Fruit fly (Drosophila melanogaster): ENCODE results near the gene Polr1H.

- TF ChIP-seq EcR (GFP tag; optimal IDR thresholded peaks at IDR 0.05) (no peak), usp (GFP tag; optimal IDR thresholded peaks at IDR 0.05) (no peak), Dll (optimal IDR thresholded peaks at IDR 0.05) (no peak), CG8478 (optimal IDR thresholded peaks at IDR 0.05) (no peak)
Measured at dm6 chr3R:21737264-21737663, 40.4 kb downstream of the Polr1H start, which contains the start of gene CG42870.
